Worm (Caenorhabditis elegans) whole organism, L2 larva: ENCODE measurements around the gene F54C8.1.

Source experiments
- C34F6.9 ChIP-seq: fragments of 150-350 bp; optimal IDR thresholded peaks from 2 replicates; lab custom pipeline; 2014; ENCODE audit warnings: missing biosample characterization, missing genetic modification characterization
- F13H6.1 ChIP-seq: sonication (generic microtip); optimal IDR thresholded peaks from 2 replicates; lab custom pipeline; 2016; ENCODE audit warnings: missing genetic modification characterization, missing compliant biosample characterization
- Y55F3AM.14 ChIP-seq: fragments of 200-800 bp; sonication (Bioruptor generic); optimal IDR thresholded peaks from 2 replicates; lab custom pipeline; 2018; ENCODE audit warnings: mild to moderate bottlenecking, missing genetic modification characterization, missing compliant biosample characterization
- ZK546.5 ChIP-seq: sonication (generic microtip); optimal IDR thresholded peaks from 2 replicates; lab custom pipeline; 2017; ENCODE audit warnings: missing biosample characterization, missing genetic modification characterization
- alr-1 ChIP-seq: fragments of 150-350 bp; optimal IDR thresholded peaks from 2 replicates; lab custom pipeline; 2014; ENCODE audit warnings: missing biosample characterization, missing genetic modification characterization
- aly-2 ChIP-seq: fragments of 150-350 bp; optimal IDR thresholded peaks from 2 replicates; lab custom pipeline; 2014; ENCODE audit warnings: missing biosample characterization, missing genetic modification characterization
- ama-1 ChIP-seq: fragments of 150-350 bp; optimal IDR thresholded peaks from 2 replicates; lab custom pipeline; 2018; ENCODE audit warnings: inconsistent platforms
- blmp-1 ChIP-seq: sonication (generic microtip); optimal IDR thresholded peaks from 2 replicates; lab custom pipeline; 2017; ENCODE audit warnings: missing genetic modification characterization, mild to moderate bottlenecking, missing compliant biosample characterization, antibody characterized with exemption, moderate library complexity; ENCODE audit not compliant: insufficient read depth
- ceh-16 ChIP-seq: fragments of 150-350 bp; optimal IDR thresholded peaks from 2 replicates; lab custom pipeline; 2014; ENCODE audit warnings: missing biosample characterization, missing genetic modification characterization
- crh-2 ChIP-seq: sonication (generic microtip); optimal IDR thresholded peaks from 2 replicates; lab custom pipeline; 2017; ENCODE audit warnings: missing biosample characterization, missing genetic modification characterization
- dmd-4 ChIP-seq: sonication (generic microtip); optimal IDR thresholded peaks from 2 replicates; lab custom pipeline; 2017; ENCODE audit warnings: missing biosample characterization, missing genetic modification characterization
- egl-27 ChIP-seq: sonication (generic microtip); optimal IDR thresholded peaks from 3 replicates; lab custom pipeline; 2017; ENCODE audit warnings: missing biosample characterization, missing genetic modification reagents, missing genetic modification characterization
- elt-1 ChIP-seq: fragments of 150-350 bp; optimal IDR thresholded peaks from 2 replicates; lab custom pipeline; 2014; ENCODE audit warnings: missing biosample characterization, missing genetic modification characterization
- elt-3 ChIP-seq: sonication (generic microtip); optimal IDR thresholded peaks from 2 replicates; lab custom pipeline; 2017; ENCODE audit warnings: missing biosample characterization, missing genetic modification characterization
- fos-1 ChIP-seq: fragments of 150-350 bp; optimal IDR thresholded peaks from 2 replicates; lab custom pipeline; 2014; ENCODE audit warnings: missing biosample characterization, missing genetic modification characterization
- gmeb-1 ChIP-seq: fragments of 150-350 bp; optimal IDR thresholded peaks from 2 replicates; lab custom pipeline; 2014; ENCODE audit warnings: missing biosample characterization, missing genetic modification characterization
- lin-11 ChIP-seq: fragments of 150-350 bp; sonication (generic microtip); optimal IDR thresholded peaks from 2 replicates; lab custom pipeline; 2014; ENCODE audit warnings: missing biosample characterization, missing genetic modification characterization, inconsistent platforms, mixed read lengths
- lin-13 ChIP-seq: fragments of 150-350 bp; optimal IDR thresholded peaks from 2 replicates; lab custom pipeline; 2014; ENCODE audit warnings: missing biosample characterization, missing genetic modification reagents, missing genetic modification characterization
- lsy-2 ChIP-seq, 2 experiments: fragments of 150-350 bp in 1 of 2; sonication (generic microtip) in 1 of 2; optimal IDR thresholded peaks; 2 replicates each; lab custom pipeline; 2014 to 2017; ENCODE audit warnings: missing biosample characterization in 2 of 2, missing genetic modification characterization in 2 of 2
- mab-5 ChIP-seq: fragments of 150-350 bp; optimal IDR thresholded peaks from 2 replicates; lab custom pipeline; 2014; ENCODE audit warnings: missing biosample characterization, missing genetic modification characterization
- mbf-1 ChIP-seq: sonication (generic microtip); optimal IDR thresholded peaks from 2 replicates; lab custom pipeline; 2017; ENCODE audit warnings: missing biosample characterization, missing genetic modification characterization
- mdl-1 ChIP-seq, 2 experiments: fragments of 150-350 bp in 1 of 2; sonication (generic microtip) in 1 of 2; optimal IDR thresholded peaks; 2 replicates each; lab custom pipeline; 2017; ENCODE audit warnings: missing biosample characterization in 2 of 2, missing genetic modification characterization in 2 of 2
- nhr-10 ChIP-seq: sonication (generic microtip); optimal IDR thresholded peaks from 2 replicates; lab custom pipeline; 2017; ENCODE audit warnings: missing biosample characterization, missing genetic modification characterization
- nhr-129 ChIP-seq: fragments of 150-350 bp; optimal IDR thresholded peaks from 2 replicates; lab custom pipeline; 2014; ENCODE audit warnings: missing biosample characterization, missing genetic modification characterization
- nhr-21 ChIP-seq: fragments of 150-350 bp; optimal IDR thresholded peaks from 2 replicates; lab custom pipeline; 2014; ENCODE audit warnings: missing biosample characterization, missing genetic modification characterization
- nhr-25 ChIP-seq: fragments of 150-350 bp; sonication (generic microtip); optimal IDR thresholded peaks from 3 replicates; lab custom pipeline; 2014; ENCODE audit warnings: missing biosample characterization, missing genetic modification characterization
- nhr-6 ChIP-seq: fragments of 150-350 bp; optimal IDR thresholded peaks from 2 replicates; lab custom pipeline; 2014; ENCODE audit warnings: missing biosample characterization, missing genetic modification characterization
- nhr-77 ChIP-seq: fragments of 150-350 bp; optimal IDR thresholded peaks from 2 replicates; lab custom pipeline; 2014; ENCODE audit warnings: missing biosample characterization, missing genetic modification characterization
- peb-1 ChIP-seq: fragments of 150-350 bp; optimal IDR thresholded peaks from 2 replicates; lab custom pipeline; 2014; ENCODE audit warnings: missing biosample characterization, missing genetic modification characterization
- sma-3 ChIP-seq: sonication (generic microtip); optimal IDR thresholded peaks from 2 replicates; lab custom pipeline; 2016; ENCODE audit warnings: missing genetic modification reagents, missing genetic modification characterization, missing compliant biosample characterization
- sma-9 ChIP-seq, 2 experiments: fragments of 150-350 bp in 1 of 2; sonication (generic microtip) in 1 of 2; optimal IDR thresholded peaks; 2 replicates each; lab custom pipeline; 2014 to 2016; ENCODE audit warnings: missing genetic modification characterization in 2 of 2, mild to moderate bottlenecking in 1 of 2, missing biosample characterization in 1 of 2, missing compliant biosample characterization in 1 of 2, missing genetic modification reagents in 1 of 2, moderate library complexity in 1 of 2
- unc-39 ChIP-seq: fragments of 150-350 bp; optimal IDR thresholded peaks from 2 replicates; lab custom pipeline; 2014; ENCODE audit warnings: missing biosample characterization, missing genetic modification characterization
- unc-55 ChIP-seq: fragments of 150-350 bp; sonication (generic microtip); optimal IDR thresholded peaks from 3 replicates; lab custom pipeline; 2014; ENCODE audit warnings: missing biosample characterization, missing genetic modification reagents, missing genetic modification characterization
- unc-62 ChIP-seq: fragments of 150-350 bp; optimal IDR thresholded peaks from 2 replicates; lab custom pipeline; 2014; ENCODE audit warnings: missing biosample characterization, missing genetic modification reagents, missing genetic modification characterization
- ztf-11 ChIP-seq: sonication (generic microtip); optimal IDR thresholded peaks from 2 replicates; lab custom pipeline; 2017; ENCODE audit warnings: missing biosample characterization, missing genetic modification characterization
- ztf-4 ChIP-seq: fragments of 150-350 bp; optimal IDR thresholded peaks from 2 replicates; lab custom pipeline; 2014; ENCODE audit warnings: missing biosample characterization, missing genetic modification characterization

Gene F54C8.1

ce11 chrIII:9465424-9465823, 25.9 kb downstream of the F54C8.1 start, which contains the start of gene B0464.9 (continued):
- TF ChIP-seq nhr-10 (no peak), peb-1 (tag; lab: Kevin White, UChicago) (no peak)

DNA sequence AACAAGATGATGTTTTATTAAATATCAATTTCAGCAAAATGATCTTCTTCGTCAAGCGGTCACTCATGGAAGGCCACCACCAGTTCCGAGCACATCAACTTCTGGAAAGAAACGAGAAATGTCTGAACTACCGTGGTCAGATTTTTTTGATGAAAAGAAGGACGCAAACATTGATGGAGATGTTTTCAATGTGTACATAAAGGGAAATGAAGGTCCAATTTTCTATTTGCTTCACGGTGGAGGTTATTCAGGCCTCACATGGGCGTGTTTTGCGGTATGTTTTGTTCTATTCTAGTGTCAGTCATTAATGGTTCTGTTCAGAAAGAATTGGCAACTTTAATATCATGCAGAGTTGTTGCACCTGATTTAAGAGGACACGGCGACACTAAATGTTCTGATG, 26.4 kb downstream of the F54C8.1 start, which contains the start of gene B0464.6:
B0464.6 (minus strand) TSS at position 101 of the 400 bp plus-strand sequence.
- TF ChIP-seq mdl-1 (tag; optimal IDR thresholded peaks at IDR 0.05; lab: Kevin White, UChicago) = no peak
- TF ChIP-seq ama-1 (lab: Kevin White, UChicago) = no peak
- TF ChIP-seq unc-62 (GFP tag; lab: Kevin White, UChicago) = no peak
- no peak for TF ChIP-seq mab-5
- no peak for TF ChIP-seq nhr-21 (tag; lab: Kevin White, UChicago)
- TF ChIP-seq aly-2 (tag; lab: Kevin White, UChicago) = no peak
- no peak for TF ChIP-seq ceh-16 (tag; lab: Kevin White, UChicago)
- TF ChIP-seq unc-39 (tag; lab: Kevin White, UChicago) = no peak
- TF ChIP-seq alr-1 (tag; lab: Kevin White, UChicago) = no peak
- TF ChIP-seq mbf-1 = no peak
- no peak for TF ChIP-seq ztf-4 (tag; lab: Kevin White, UChicago)
- TF ChIP-seq lsy-2 (tag; optimal IDR thresholded peaks at IDR 0.05; lab: Kevin White, UChicago) = no peak
- TF ChIP-seq lin-13 (GFP tag; lab: Kevin White, UChicago) = no peak
- TF ChIP-seq ZK546.5 = no peak

DNA sequence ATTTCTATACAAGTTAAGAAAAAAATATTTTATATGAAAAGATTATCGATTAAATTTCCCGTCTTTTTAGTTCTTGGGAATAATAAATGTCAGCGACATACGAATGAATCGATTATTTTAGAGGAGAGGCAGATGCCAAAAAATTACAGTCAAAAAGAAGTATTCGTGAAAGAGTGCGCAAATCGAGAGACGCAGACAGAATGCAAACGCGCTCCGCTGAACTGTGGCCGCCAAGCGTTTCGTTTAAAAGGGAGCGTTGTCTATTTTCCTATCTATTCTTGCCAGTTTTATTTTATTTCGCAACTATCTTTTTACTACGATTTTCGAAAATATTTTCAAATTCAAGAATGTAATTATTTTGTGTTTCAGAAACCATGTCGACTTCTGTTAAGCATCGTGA, 27.6 kb downstream of the F54C8.1 start, which contains the start of gene baf-1:
baf-1 (plus strand) TSS at position 370 of the 400 bp plus-strand sequence.
- TF ChIP-seq mab-5 (peak; percentile 57), blmp-1 (tag; lab: Kevin White, UChicago) (peak; percentile 13), nhr-25 (tag; lab: Kevin White, UChicago) (peak; percentile 72), C34F6.9 (tag; lab: Kevin White, UChicago) (peak; percentile 93), gmeb-1 (tag; lab: Kevin White, UChicago) (peak; percentile 80), nhr-129 (tag; lab: Kevin White, UChicago) (peak; percentile 30), crh-2 (peak; percentile 70), peb-1 (tag; lab: Kevin White, UChicago) (no peak), nhr-77 (tag; lab: Kevin White, UChicago) (no peak), lsy-2 (tag; optimal IDR thresholded peaks at IDR 0.05; lab: Kevin White, UChicago) (peak; percentile 44 to 83), sma-9 (GFP tag; optimal IDR thresholded peaks at IDR 0.05; lab: Kevin White, UChicago) (peak; percentile 46), sma-9 (tag; optimal IDR thresholded peaks at IDR 0.05; lab: Kevin White, UChicago) (no peak), ztf-11 (tag; lab: Kevin White, UChicago) (no peak), F13H6.1 (tag; lab: Kevin White, UChicago) (peak; percentile 23), dmd-4 (no peak), lin-13 (GFP tag; lab: Kevin White, UChicago) (peak; percentile 33), ztf-4 (tag; lab: Kevin White, UChicago) (no peak), sma-3 (GFP tag; lab: Kevin White, UChicago) (peak; percentile 58), aly-2 (tag; lab: Kevin White, UChicago) (no peak), unc-55 (GFP tag; lab: Kevin White, UChicago) (peak; percentile 76), ZK546.5 (peak; percentile 12), nhr-10 (no peak), lin-11 (tag; lab: Kevin White, UChicago) (peak; percentile 17), fos-1 (peak; percentile 37), nhr-21 (tag; lab: Kevin White, UChicago) (peak; percentile 29), Y55F3AM.14 (GFP tag; lab: Kevin White, UChicago) (no peak), egl-27 (tag; lab: Kevin White, UChicago) (no peak), nhr-6 (tag; lab: Kevin White, UChicago) (no peak), mdl-1 (tag; optimal IDR thresholded peaks at IDR 0.05; lab: Kevin White, UChicago) (no peak), ceh-16 (tag; lab: Kevin White, UChicago) (no peak)
- TF ChIP-seq, all 48 proteins: peak for 17

DNA sequence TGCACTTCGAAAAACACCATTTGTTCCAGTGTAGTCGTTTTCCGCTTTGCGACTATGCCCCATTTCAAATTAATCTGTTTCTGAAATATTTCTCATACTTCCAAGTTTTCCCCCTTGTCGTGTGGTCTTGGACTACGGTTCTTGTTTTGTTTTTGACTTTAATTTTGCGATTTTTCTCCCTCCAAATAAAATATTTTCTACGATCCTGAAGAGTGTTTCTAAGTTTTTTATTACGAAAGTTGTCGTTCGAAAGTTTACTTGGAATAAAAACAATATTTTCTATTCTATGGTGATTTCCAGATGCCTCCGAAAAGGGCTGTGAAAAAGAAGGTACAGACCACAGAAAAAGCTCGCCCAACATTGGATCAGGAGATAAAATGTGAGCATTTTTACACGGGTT, 28.4 kb downstream of the F54C8.1 start, which contains the start of gene tag-342:
tag-342 (plus strand) TSS at position 301 of the 400 bp plus-strand sequence.
- TF ChIP-seq sma-3 (GFP tag; lab: Kevin White, UChicago) (no peak), unc-39 (tag; lab: Kevin White, UChicago) (no peak), C34F6.9 (tag; lab: Kevin White, UChicago) (no peak), nhr-77 (tag; lab: Kevin White, UChicago) (no peak), unc-55 (GFP tag; lab: Kevin White, UChicago) (no peak), nhr-25 (tag; lab: Kevin White, UChicago) (no peak), elt-3 (tag; lab: Kevin White, UChicago) (no peak), nhr-21 (tag; lab: Kevin White, UChicago) (no peak), gmeb-1 (tag; lab: Kevin White, UChicago) (no peak), aly-2 (tag; lab: Kevin White, UChicago) (no peak), ama-1 (lab: Kevin White, UChicago) (no peak), elt-1 (tag; lab: Kevin White, UChicago) (no peak), F13H6.1 (tag; lab: Kevin White, UChicago) (no peak)
